Worm (Caenorhabditis elegans) whole organism, early embryonic: Measurements from ENCODE around the gene fbxa-38.

ENCODE experiments used
- aly-1 ChIP-seq: sonication (generic microtip); optimal IDR thresholded peaks from 2 replicates; lab custom pipeline; 2016; ENCODE audit warnings: missing genetic modification characterization, missing compliant biosample characterization
- ama-1 ChIP-seq: fragments of 150-350 bp; optimal IDR thresholded peaks from 2 replicates; lab custom pipeline; 2014
- ceh-13 ChIP-seq: fragments of 200-800 bp; sonication (Bioruptor generic); optimal IDR thresholded peaks from 2 replicates; lab custom pipeline; 2018; ENCODE audit warnings: mild to moderate bottlenecking, missing genetic modification characterization, missing compliant biosample characterization
- ceh-36 ChIP-seq: sonication (generic microtip); optimal IDR thresholded peaks from 2 replicates; lab custom pipeline; 2016; ENCODE audit warnings: missing genetic modification characterization, inconsistent platforms, missing compliant biosample characterization
- ets-7 ChIP-seq: sonication (generic microtip); optimal IDR thresholded peaks from 2 replicates; lab custom pipeline; 2016; ENCODE audit warnings: missing genotype, missing genetic modification characterization, missing compliant biosample characterization
- flt-1 ChIP-seq: fragments of 200-800 bp; sonication (Bioruptor generic); IDR thresholded peaks from 2 replicates; pipeline ENCODE4 v1.3.6; 2022; ENCODE audit warnings: missing genetic modification characterization, missing compliant biosample characterization
- hmg-4 ChIP-seq: fragments of 200-800 bp; sonication (Bioruptor generic); optimal IDR thresholded peaks from 2 replicates; lab custom pipeline; 2018; ENCODE audit warnings: mild to moderate bottlenecking, missing genetic modification characterization, missing compliant biosample characterization
- pes-1 ChIP-seq: fragments of 200-800 bp; sonication (Bioruptor generic); IDR thresholded peaks from 2 replicates; pipeline ENCODE4 v1.3.6; 2022; ENCODE audit warnings: missing genetic modification reagents, missing genetic modification characterization, missing compliant biosample characterization
- sea-1 ChIP-seq: fragments of 200-800 bp; sonication (Bioruptor generic); conservative IDR thresholded peaks from 2 replicates; pipeline ENCODE4 v1.3.6; 2022; ENCODE audit warnings: missing genetic modification characterization, missing compliant biosample characterization
- tra-4 ChIP-seq: sonication (generic microtip); optimal IDR thresholded peaks from 2 replicates; lab custom pipeline; 2017; ENCODE audit warnings: missing genetic modification characterization, missing compliant biosample characterization

ce11 chrIII:2239587-2240144, 15.2 kb downstream of the fbxa-38 start, which contains the start of gene C39B5.10:
- no peak for TF ChIP-seq ets-7
- TF ChIP-seq hmg-4 (GFP tag; lab: Kevin White, UChicago) = no peak
- no peak for TF ChIP-seq tra-4
- no peak for TF ChIP-seq sea-1 (GFP tag; lab: Robert Waterston, UW)
- no peak for TF ChIP-seq ceh-36 (tag; lab: Kevin White, UChicago)
- no peak for TF ChIP-seq ama-1
- no peak for TF ChIP-seq pes-1
- TF ChIP-seq flt-1 = no peak
- TF ChIP-seq ceh-13 = no peak
- TF ChIP-seq aly-1 (tag; lab: Kevin White, UChicago) = no peak
